Worm (Caenorhabditis elegans): ENCODE data around the gene Y102E9.5.
A peak's percentile ranks its signal among the peaks of the same experiment; 100 is the strongest.

The Y102E9.5 gene

ce11 chrIII:6742597-6742996 lies 12.5 kb upstream of the Y102E9.5 start:
- TF ChIP-seq nhr-129 (tag; optimal IDR thresholded peaks at IDR 0.05): peak; percentile 40
- no peak for TF ChIP-seq sma-3 (GFP tag; optimal IDR thresholded peaks at IDR 0.05)
- peak; percentile 44 for TF ChIP-seq F13H6.1 (tag; optimal IDR thresholded peaks at IDR 0.05)
- TF ChIP-seq nhr-77 (tag; optimal IDR thresholded peaks at IDR 0.05): no peak
- no peak for TF ChIP-seq nhr-10 (tag; optimal IDR thresholded peaks at IDR 0.05)
- TF ChIP-seq snpc-4 (tag; optimal IDR thresholded peaks at IDR 0.05): no peak
- no peak for TF ChIP-seq ceh-16 (tag; optimal IDR thresholded peaks at IDR 0.05)
- TF ChIP-seq nhr-237 (tag; optimal IDR thresholded peaks at IDR 0.05): no peak
- TF ChIP-seq unc-39 (tag; optimal IDR thresholded peaks at IDR 0.05): no peak

ce11 chrIII:6740072-6740471 lies 10.0 kb upstream of the Y102E9.5 start:
- TF ChIP-seq ztf-1 (GFP tag; conservative IDR thresholded peaks at IDR 0.05) (no peak), ZK546.5 (tag; optimal IDR thresholded peaks at IDR 0.05) (no peak), elt-1 (tag; optimal IDR thresholded peaks at IDR 0.05) (no peak), lin-39 (tag; optimal IDR thresholded peaks at IDR 0.05) (no peak), lin-13 (GFP tag; optimal IDR thresholded peaks at IDR 0.05) (no peak), snpc-4 (tag; optimal IDR thresholded peaks at IDR 0.05) (no peak), sem-4 (tag; optimal IDR thresholded peaks at IDR 0.05) (no peak), ztf-4 (tag; optimal IDR thresholded peaks at IDR 0.05) (no peak), nhr-10 (tag; optimal IDR thresholded peaks at IDR 0.05) (no peak), nhr-11 (tag; optimal IDR thresholded peaks at IDR 0.05) (no peak), fos-1 (tag; optimal IDR thresholded peaks at IDR 0.05) (no peak), unc-55 (GFP tag; optimal IDR thresholded peaks at IDR 0.05) (no peak), unc-39 (tag; optimal IDR thresholded peaks at IDR 0.05) (no peak)

- TF ChIP-seq lin-39 (tag; optimal IDR thresholded peaks at IDR 0.05) (no peak), mdl-1 (tag; optimal IDR thresholded peaks at IDR 0.05) (no peak), nhr-23 (tag; optimal IDR thresholded peaks at IDR 0.05) (no peak), nhr-25 (tag; optimal IDR thresholded peaks at IDR 0.05) (no peak), nhr-10 (tag; optimal IDR thresholded peaks at IDR 0.05) (no peak), unc-62 (GFP tag; optimal IDR thresholded peaks at IDR 0.05) (no peak), fos-1 (tag; optimal IDR thresholded peaks at IDR 0.05) (no peak), mbf-1 (tag; optimal IDR thresholded peaks at IDR 0.05) (no peak), elt-3 (tag; optimal IDR thresholded peaks at IDR 0.05) (no peak), unc-39 (tag; optimal IDR thresholded peaks at IDR 0.05) (no peak), ztf-4 (tag; optimal IDR thresholded peaks at IDR 0.05) (no peak), gmeb-1 (tag; optimal IDR thresholded peaks at IDR 0.05) (no peak), nhr-129 (tag; optimal IDR thresholded peaks at IDR 0.05) (no peak), ztf-1 (GFP tag; conservative IDR thresholded peaks at IDR 0.05) (no peak), R02D3.7 (tag; optimal IDR thresholded peaks at IDR 0.05) (no peak)
These were observed 6.9 kb upstream of the Y102E9.5 start, which contains the start of gene K07E12.2 for ce11 chrIII:6736971-6737370. K07E12.2 (plus strand) TSS chrIII:6737271.

ce11 chrIII:6736566-6736965 lies 6.5 kb upstream of the Y102E9.5 start, which contains the start of gene Y102E9.6:
Y102E9.6 (minus strand) TSS chrIII:6736666.
- TF ChIP-seq lin-39 (tag; optimal IDR thresholded peaks at IDR 0.05) (no peak), sem-4 (tag; optimal IDR thresholded peaks at IDR 0.05) (no peak), C34F6.9 (tag; optimal IDR thresholded peaks at IDR 0.05) (no peak), nhr-77 (tag; optimal IDR thresholded peaks at IDR 0.05) (no peak), nhr-11 (tag; optimal IDR thresholded peaks at IDR 0.05) (no peak), elt-3 (tag; optimal IDR thresholded peaks at IDR 0.05) (no peak), sma-9 (GFP tag; optimal IDR thresholded peaks at IDR 0.05) (no peak), sma-9 (tag; optimal IDR thresholded peaks at IDR 0.05) (no peak), mab-5 (tag; optimal IDR thresholded peaks at IDR 0.05) (no peak), peb-1 (tag; optimal IDR thresholded peaks at IDR 0.05) (no peak), nhr-23 (tag; optimal IDR thresholded peaks at IDR 0.05) (no peak), mbf-1 (tag; optimal IDR thresholded peaks at IDR 0.05) (no peak), nhr-25 (tag; optimal IDR thresholded peaks at IDR 0.05) (no peak), fos-1 (tag; optimal IDR thresholded peaks at IDR 0.05) (no peak), lsy-2 (tag; optimal IDR thresholded peaks at IDR 0.05) (no peak), nhr-237 (tag; optimal IDR thresholded peaks at IDR 0.05) (no peak), ztf-4 (tag; optimal IDR thresholded peaks at IDR 0.05) (no peak), unc-39 (tag; optimal IDR thresholded peaks at IDR 0.05) (no peak), nhr-6 (tag; optimal IDR thresholded peaks at IDR 0.05) (no peak), aly-2 (tag; optimal IDR thresholded peaks at IDR 0.05) (no peak)

ce11 chrIII:6734420-6734819 lies 4.3 kb upstream of the Y102E9.5 start, which contains the start of gene Y102E9.3:
Y102E9.3 (minus strand) TSS chrIII:6734520.
- TF ChIP-seq R02D3.7 (tag; optimal IDR thresholded peaks at IDR 0.05) (no peak), nhr-237 (tag; optimal IDR thresholded peaks at IDR 0.05) (no peak), unc-55 (GFP tag; optimal IDR thresholded peaks at IDR 0.05) (no peak), snpc-4 (tag; optimal IDR thresholded peaks at IDR 0.05) (no peak), ZK546.5 (tag; optimal IDR thresholded peaks at IDR 0.05) (no peak), ceh-82 (tag; optimal IDR thresholded peaks at IDR 0.05) (no peak), lsy-2 (tag; optimal IDR thresholded peaks at IDR 0.05) (no peak), ama-1 (optimal IDR thresholded peaks at IDR 0.05) (no peak), nhr-12 (tag; optimal IDR thresholded peaks at IDR 0.05) (no peak), Y55F3AM.14 (GFP tag; optimal IDR thresholded peaks at IDR 0.05) (no peak), F13H6.1 (tag; optimal IDR thresholded peaks at IDR 0.05) (no peak), nhr-129 (tag; optimal IDR thresholded peaks at IDR 0.05) (no peak)

All from whole organism, L2 larva.